Worm (Caenorhabditis elegans) whole organism, young adult: ENCODE results near the gene mrpl-10.

Source experiments
- B0336.3 ChIP-seq: fragments of 200-800 bp; sonication (Bioruptor generic); IDR thresholded peaks from 2 replicates; pipeline ENCODE4 v1.3.6; 2022; ENCODE audit warnings: missing genetic modification characterization, missing compliant biosample characterization
- ama-1 ChIP-seq, 3 experiments: fragments of 150-350 bp in 1 of 3; sonication (generic microtip) in 2 of 3; optimal IDR thresholded peaks; 2 replicates each; lab custom pipeline; 2014 to 2018; ENCODE audit warnings: missing biosample characterization in 2 of 3, missing genetic modification characterization in 2 of 3, missing genetic modification reagents in 2 of 3
- dpff-1 ChIP-seq: sonication (generic microtip); optimal IDR thresholded peaks from 2 replicates; lab custom pipeline; 2017; ENCODE audit warnings: mild to moderate bottlenecking, missing genetic modification characterization, missing compliant biosample characterization
- dpl-1 ChIP-seq: fragments of 150-350 bp; optimal IDR thresholded peaks from 2 replicates; lab custom pipeline; 2014; ENCODE audit warnings: missing biosample characterization, missing genetic modification reagents, missing genetic modification characterization

ce11 chrII:8269351-8269750 lies 9.0 kb downstream of the mrpl-10 start, which contains the start of gene K01C8.2:
- no peak for TF ChIP-seq dpff-1 (tag; lab: Kevin White, UChicago)
- no peak for TF ChIP-seq ama-1 (optimal IDR thresholded peaks at IDR 0.05; lab: Kevin White, UChicago)
- no peak for TF ChIP-seq ama-1 (GFP tag; optimal IDR thresholded peaks at IDR 0.05; lab: Kevin White, UChicago)
- TF ChIP-seq B0336.3 (GFP tag; lab: Robert Waterston, UW) = no peak
- no peak for TF ChIP-seq dpl-1 (GFP tag; lab: Kevin White, UChicago)
